Fruit fly (Drosophila melanogaster) whole organism, wandering third instar larva: ENCODE measurements around the gene IntS2.

ENCODE experiments used
- CG32264 ChIP-seq: fragments of 200-800 bp; sonication (Bioruptor generic); optimal IDR thresholded peaks from 2 replicates; lab custom pipeline; 2016; ENCODE audit warnings: missing biosample characterization, missing genetic modification characterization
- CG9705 ChIP-seq: fragments of 200-800 bp; sonication (Bioruptor generic); optimal IDR thresholded peaks from 2 replicates; lab custom pipeline; 2018; ENCODE audit warnings: missing biosample characterization, mild to moderate bottlenecking, missing genetic modification characterization
- Dfd ChIP-seq: fragments of >200 bp; optimal IDR thresholded peaks from 2 replicates; lab custom pipeline; 2017; ENCODE audit warnings: missing biosample characterization, missing genetic modification characterization
- Dif ChIP-seq: fragments of 200-275, 200-300 bp; sonication (Bioruptor generic); optimal IDR thresholded peaks from 2 replicates; lab custom pipeline; 2018; ENCODE audit warnings: missing biosample characterization, missing genetic modification characterization; ENCODE audit not compliant: partially characterized antibody
- GATAd ChIP-seq: sonication (Bioruptor generic); optimal IDR thresholded peaks from 2 replicates; lab custom pipeline; 2016; ENCODE audit warnings: missing biosample characterization, missing genetic modification characterization
- HLH106 ChIP-seq: fragments of 200-800 bp; optimal IDR thresholded peaks from 3 replicates; lab custom pipeline; 2019; ENCODE audit warnings: missing biosample characterization, mild to moderate bottlenecking, missing genetic modification characterization, moderate library complexity
- Hr83 ChIP-seq: fragments of 200-300 bp; sonication (Bioruptor generic); optimal IDR thresholded peaks from 2 replicates; lab custom pipeline; 2016; ENCODE audit warnings: missing biosample characterization, mild to moderate bottlenecking, missing genetic modification characterization, moderate library complexity; ENCODE audit not compliant: poor library complexity, severe bottlenecking
- Jra ChIP-seq: sonication (Bioruptor generic); optimal IDR thresholded peaks from 2 replicates; lab custom pipeline; 2016; ENCODE audit warnings: missing biosample characterization, missing genetic modification characterization
- Mio ChIP-seq: sonication (Bioruptor generic); optimal IDR thresholded peaks from 2 replicates; lab custom pipeline; 2016; ENCODE audit warnings: missing biosample characterization, missing genetic modification characterization
- N ChIP-seq: fragments of >200 bp; optimal IDR thresholded peaks from 2 replicates; lab custom pipeline; 2018; ENCODE audit warnings: missing biosample characterization, missing external identifiers, missing genetic modification characterization
- OdsH ChIP-seq: fragments of 200-800 bp; sonication (Bioruptor generic); optimal IDR thresholded peaks from 2 replicates; lab custom pipeline; 2016; ENCODE audit warnings: missing biosample characterization, mild to moderate bottlenecking, missing genetic modification characterization
- Rel ChIP-seq, 2 experiments: fragments of 200-800 bp; sonication (Bioruptor generic) in 1 of 2; optimal IDR thresholded peaks; 2 replicates in 1 of 2; 3 replicates in 1 of 2; lab custom pipeline; 2016 to 2019; ENCODE audit warnings: mild to moderate bottlenecking in 2 of 2, missing biosample characterization in 2 of 2, missing genetic modification characterization in 2 of 2, moderate library complexity in 1 of 2
- Sp1 ChIP-seq: fragments of 200-800 bp; sonication (Bioruptor generic); optimal IDR thresholded peaks from 3 replicates; lab custom pipeline; 2019; ENCODE audit warnings: missing biosample characterization, mild to moderate bottlenecking, missing genetic modification characterization, moderate library complexity
- br ChIP-seq: fragments of 200-800 bp; sonication (Bioruptor generic); optimal IDR thresholded peaks from 2 replicates; lab custom pipeline; 2016; ENCODE audit warnings: missing biosample characterization, missing genetic modification characterization
- dl ChIP-seq, 2 experiments: fragments of 175-275, 200-275 bp in 1 of 2; fragments of 200-275 bp in 1 of 2; sonication (Bioruptor generic); optimal IDR thresholded peaks; lab custom pipeline; 2018; ENCODE audit warnings: mild to moderate bottlenecking in 2 of 2, missing biosample characterization in 2 of 2, missing genetic modification characterization in 2 of 2, moderate library complexity in 2 of 2; ENCODE audit not compliant: partially characterized antibody in 2 of 2, insufficient read depth in 1 of 2
- dmrt93B ChIP-seq: fragments of 200-800 bp; sonication (Bioruptor generic); optimal IDR thresholded peaks from 2 replicates; lab custom pipeline; 2018; ENCODE audit warnings: missing biosample characterization, mild to moderate bottlenecking, missing genetic modification characterization
- ey ChIP-seq: fragments of 200-800 bp; sonication (Bioruptor generic); optimal IDR thresholded peaks from 2 replicates; lab custom pipeline; 2016; ENCODE audit warnings: missing biosample characterization, missing genetic modification characterization
- foxo ChIP-seq, 2 experiments: fragments of 200-800 bp; sonication (Bioruptor generic); optimal IDR thresholded peaks; 2 replicates in 1 of 2; 3 replicates in 1 of 2; lab custom pipeline; 2016 to 2017; ENCODE audit warnings: missing biosample characterization in 2 of 2, missing genetic modification characterization in 2 of 2
- fru ChIP-seq: fragments of 200-800 bp; sonication (Bioruptor generic); optimal IDR thresholded peaks from 3 replicates; lab custom pipeline; 2016; ENCODE audit warnings: missing biosample characterization, mild to moderate bottlenecking, missing genetic modification characterization
- h ChIP-seq: fragments of 200-800 bp; sonication (Bioruptor generic); optimal IDR thresholded peaks from 3 replicates; lab custom pipeline; 2016; ENCODE audit warnings: missing biosample characterization, mild to moderate bottlenecking, missing genetic modification characterization
- jim ChIP-seq: fragments of 175-275, 200-325 bp; sonication (Bioruptor generic); optimal IDR thresholded peaks from 2 replicates; lab custom pipeline; 2016; ENCODE audit warnings: missing biosample characterization, mild to moderate bottlenecking, missing genetic modification characterization
- lola ChIP-seq: fragments of >200 bp; optimal IDR thresholded peaks from 2 replicates; lab custom pipeline; 2017; ENCODE audit warnings: missing biosample characterization, missing genetic modification characterization
- pan ChIP-seq: fragments of >200 bp; optimal IDR thresholded peaks from 2 replicates; lab custom pipeline; 2017
- psq ChIP-seq: fragments of 200-800 bp; sonication (Bioruptor generic); optimal IDR thresholded peaks from 3 replicates; lab custom pipeline; 2017; ENCODE audit warnings: missing biosample characterization, mild to moderate bottlenecking, missing genetic modification characterization, moderate library complexity
- rgr ChIP-seq: fragments of 200-800 bp; sonication (Bioruptor generic); optimal IDR thresholded peaks from 3 replicates; lab custom pipeline; 2016; ENCODE audit warnings: missing biosample characterization, mild to moderate bottlenecking, missing genetic modification characterization
- sage ChIP-seq: fragments of 200-800 bp; sonication (Bioruptor generic); optimal IDR thresholded peaks from 2 replicates; lab custom pipeline; 2016; ENCODE audit warnings: missing biosample characterization, mild to moderate bottlenecking, missing genetic modification characterization
- sv ChIP-seq: fragments of 200-800 bp; sonication (Bioruptor generic); optimal IDR thresholded peaks from 3 replicates; lab custom pipeline; 2016; ENCODE audit warnings: missing biosample characterization, missing genetic modification characterization
- tai ChIP-seq: sonication (Bioruptor generic); optimal IDR thresholded peaks from 2 replicates; lab custom pipeline; 2016; ENCODE audit warnings: missing biosample characterization, missing genetic modification characterization
- woc ChIP-seq: sonication (Bioruptor generic); optimal IDR thresholded peaks from 2 replicates; lab custom pipeline; 2016; ENCODE audit warnings: missing biosample characterization, mild to moderate bottlenecking, missing genetic modification characterization

Gene IntS2

DNA sequence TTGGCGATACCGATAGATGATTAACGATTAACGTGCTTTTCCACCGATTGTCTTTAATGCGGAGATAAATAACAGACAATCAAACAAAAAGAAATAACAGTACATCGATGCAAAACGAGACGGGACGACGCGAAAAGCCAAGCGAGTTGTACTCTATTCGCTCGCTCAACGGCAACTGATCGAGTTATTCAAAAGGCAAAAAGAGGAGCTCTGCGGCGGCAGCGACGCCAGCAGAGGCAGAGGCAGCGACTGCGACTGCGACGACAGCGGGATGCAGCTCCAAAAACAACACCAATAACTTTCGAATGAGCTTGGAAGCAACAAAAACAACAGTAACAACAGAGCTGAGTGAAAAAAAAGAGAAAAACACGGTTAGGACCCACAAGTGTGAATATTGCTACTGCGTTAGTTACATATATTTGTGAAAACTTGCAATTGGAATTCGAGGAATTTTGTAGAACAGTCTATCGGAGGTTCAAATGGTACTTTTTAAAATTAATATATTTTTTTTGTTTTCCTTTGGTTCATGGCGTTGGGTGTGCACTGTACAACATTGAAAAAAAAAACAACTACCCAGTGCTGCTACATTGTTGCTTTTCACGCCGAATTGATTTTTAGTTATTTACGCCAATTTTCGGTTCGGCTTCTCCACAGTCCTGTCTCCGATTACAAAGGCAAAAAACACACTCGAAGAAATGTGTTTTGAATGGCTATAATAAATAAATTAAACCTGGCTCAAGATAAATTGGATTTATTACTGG, 26.3 kb upstream of the IntS2 start (continued):
- TF ChIP-seq Hr83 (no peak), ey (GFP tag; lab: Kevin White, UChicago) (peak; percentile 89), sage (peak; percentile 94), sv (GFP tag; lab: Kevin White, UChicago) (peak; percentile 67), Mio (GFP tag; lab: Kevin White, UChicago) (no peak), CG32264 (GFP tag; lab: Kevin White, UChicago) (peak; percentile 32), Sp1 (GFP tag; lab: Kevin White, UChicago) (peak; percentile 84), lola (no peak), woc (GFP tag; lab: Kevin White, UChicago) (peak; percentile 95), Rel (GFP tag; optimal IDR thresholded peaks at IDR 0.05; lab: Kevin White, UChicago) (peak; percentile 63), Rel (tag; optimal IDR thresholded peaks at IDR 0.05; lab: Kevin White, UChicago) (peak; percentile 50), GATAd (GFP tag; lab: Kevin White, UChicago) (no peak), foxo (GFP tag; optimal IDR thresholded peaks at IDR 0.05; lab: Kevin White, UChicago) (peak in 1 of 2 experiments; percentile 93), HLH106 (tag; lab: Kevin White, UChicago) (peak; percentile 85), Dif (no peak), Jra (GFP tag; lab: Kevin White, UChicago) (peak; percentile 44), jim (peak; percentile 46), psq (GFP tag; lab: Kevin White, UChicago) (peak; percentile 78)

DNA sequence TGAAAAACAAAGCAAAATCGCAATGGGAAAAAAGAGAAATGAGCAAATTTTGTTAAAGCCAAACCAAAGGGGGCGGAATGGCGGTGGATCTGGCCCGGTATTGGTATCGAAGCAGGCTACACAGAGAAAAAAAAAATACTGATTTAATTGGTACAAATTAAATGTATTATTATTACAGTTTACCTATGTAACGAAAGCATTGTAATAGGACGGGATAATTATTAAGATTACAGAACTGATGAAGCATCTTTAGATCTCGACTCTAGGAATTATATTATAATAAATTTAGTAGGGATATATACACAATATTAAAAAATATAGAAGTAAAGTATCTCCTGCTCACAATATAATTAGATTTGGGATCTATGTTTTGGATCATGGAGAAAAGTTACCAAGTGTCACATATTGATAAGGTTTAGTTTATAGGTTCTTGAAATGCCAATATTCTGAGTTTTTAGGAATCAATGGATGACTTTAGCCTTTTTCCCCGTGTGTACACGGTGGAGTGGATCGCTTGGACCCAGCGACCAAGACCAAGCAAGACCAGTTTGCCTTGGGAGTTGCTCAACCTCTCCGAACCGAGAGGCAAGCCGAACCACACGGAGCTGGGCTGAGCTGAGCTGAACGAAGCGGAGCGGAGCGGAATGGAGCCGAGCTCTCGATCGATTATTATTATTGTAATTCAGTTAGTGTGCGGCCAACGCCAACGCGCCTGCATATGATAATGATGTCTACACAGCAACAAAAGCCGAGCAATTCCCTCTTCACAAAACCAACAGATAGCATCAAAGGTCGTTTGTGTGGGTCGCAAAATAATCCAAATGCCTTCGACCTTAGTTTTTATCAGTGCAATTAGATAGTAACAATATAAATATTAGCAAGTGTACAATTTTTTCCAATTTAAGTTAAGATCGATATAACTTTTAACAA, 23.3 kb upstream of the IntS2 start:
- TF ChIP-seq Sp1 (GFP tag; lab: Kevin White, UChicago) (peak; percentile 74), dmrt93B (GFP tag; lab: Kevin White, UChicago) (peak; percentile 15), psq (GFP tag; lab: Kevin White, UChicago) (peak; percentile 38), HLH106 (tag; lab: Kevin White, UChicago) (peak; percentile 61), Jra (GFP tag; lab: Kevin White, UChicago) (no peak), fru (GFP tag; lab: Kevin White, UChicago) (peak; percentile 20), br (GFP tag; lab: Kevin White, UChicago) (no peak), foxo (GFP tag; optimal IDR thresholded peaks at IDR 0.05; lab: Kevin White, UChicago) (peak in 1 of 2 experiments; percentile 46), dl (GFP tag; optimal IDR thresholded peaks at IDR 0.05; lab: Kevin White, UChicago; ENCODE audit: insufficient read depth in 1 of 2, partially characterized antibody in 2 of 2) (peak in 1 of 2 experiments; percentile 5), OdsH (GFP tag; lab: Kevin White, UChicago) (peak; percentile 47), Dif (peak; percentile 40), N (GFP tag; lab: Kevin White, UChicago) (no peak), jim (no peak), CG9705 (GFP tag; lab: Kevin White, UChicago) (peak; percentile 4), woc (GFP tag; lab: Kevin White, UChicago) (peak; percentile 6), rgr (GFP tag; lab: Kevin White, UChicago) (peak; percentile 18)

DNA sequence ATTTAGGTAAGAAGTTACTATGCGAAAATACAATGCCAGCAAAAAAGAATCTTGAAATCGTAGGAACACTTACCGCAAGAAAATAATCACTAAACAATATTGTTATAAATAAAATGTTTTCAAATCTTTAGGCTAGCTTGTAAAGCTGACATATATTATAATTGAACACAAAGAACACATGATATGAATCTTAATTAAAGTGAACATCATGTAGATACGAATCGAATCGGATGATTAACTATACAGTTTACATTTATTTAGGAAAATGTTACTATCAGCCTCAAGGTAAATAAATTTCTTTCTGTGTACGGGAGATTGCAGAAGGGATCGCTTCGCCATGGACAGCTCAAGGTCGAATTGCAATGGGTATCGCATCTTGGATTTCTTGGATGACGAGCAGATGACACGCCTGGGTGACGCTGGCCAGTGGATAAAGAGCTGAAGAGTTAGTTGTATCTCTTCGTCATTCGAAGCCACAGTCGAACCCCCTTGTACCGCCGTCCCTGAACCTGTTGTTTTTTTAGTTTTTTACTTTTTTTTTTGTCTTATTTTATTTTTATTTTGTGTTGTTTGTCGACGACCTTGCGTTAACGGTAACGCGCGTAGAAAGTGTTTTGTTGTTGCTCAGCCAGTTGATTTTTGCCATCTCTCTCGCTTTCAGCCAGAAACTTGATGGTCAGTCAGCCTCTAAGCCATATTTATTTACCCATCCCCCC, 21.5 kb upstream of the IntS2 start:
- no peak for TF ChIP-seq sage
- TF ChIP-seq Dfd (GFP tag; lab: Kevin White, UChicago) = no peak
- TF ChIP-seq sv (GFP tag; lab: Kevin White, UChicago) = no peak
- no peak for TF ChIP-seq Dif
- TF ChIP-seq h (GFP tag; lab: Kevin White, UChicago) = no peak
- no peak for TF ChIP-seq woc (GFP tag; lab: Kevin White, UChicago)
- TF ChIP-seq pan (lab: Kevin White, UChicago) = no peak
- no peak for TF ChIP-seq tai (GFP tag; lab: Kevin White, UChicago)
